Worm (Caenorhabditis elegans): Measurements from ENCODE around the gene trxr-2.

trxr-2 gene

DNA sequence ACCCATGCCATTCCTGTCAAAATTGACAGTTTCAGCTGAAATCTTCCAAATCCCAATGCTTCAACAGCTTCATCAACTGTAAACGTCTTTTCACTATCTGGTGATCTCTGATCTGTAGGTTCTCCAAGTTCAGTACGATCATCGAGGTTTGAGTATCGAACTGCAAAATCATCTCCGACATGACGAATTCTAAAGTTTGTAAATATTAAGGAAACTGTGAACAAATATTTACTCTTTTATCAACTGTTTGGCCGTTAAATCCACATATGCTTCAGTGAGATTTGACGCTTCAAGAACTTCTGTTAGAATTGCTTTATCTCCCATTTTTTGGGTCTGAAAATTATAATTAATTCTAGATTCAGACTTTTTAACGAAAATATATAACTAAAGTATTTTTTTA, 28.4 kb upstream of the trxr-2 start, which contains the start of gene svop-1:
svop-1 (minus strand) TSS at position 339 of the 400 bp plus-strand sequence.
- no peak for TF ChIP-seq ahr-1 (tag; optimal IDR thresholded peaks at IDR 0.05)
- TF ChIP-seq ceh-18 (tag; optimal IDR thresholded peaks at IDR 0.05) = no peak
- no peak for TF ChIP-seq ceh-6 (GFP tag; optimal IDR thresholded peaks at IDR 0.05)
- TF ChIP-seq ceh-9 (tag; optimal IDR thresholded peaks at IDR 0.05) = no peak
- no peak for TF ChIP-seq ama-1 (optimal IDR thresholded peaks at IDR 0.05)
- no peak for TF ChIP-seq zip-5 (tag; optimal IDR thresholded peaks at IDR 0.05)
- TF ChIP-seq K09A11.1 (tag; optimal IDR thresholded peaks at IDR 0.05; ENCODE audit: insufficient read depth) = no peak
- no peak for TF ChIP-seq nhr-232 (tag; optimal IDR thresholded peaks at IDR 0.05)
- no peak for TF ChIP-seq ets-4 (tag; optimal IDR thresholded peaks at IDR 0.05)
- TF ChIP-seq elt-4 (tag; optimal IDR thresholded peaks at IDR 0.05) = no peak
- no peak for TF ChIP-seq pros-1 (tag; optimal IDR thresholded peaks at IDR 0.05)
- TF ChIP-seq elt-2 (tag; optimal IDR thresholded peaks at IDR 0.05) = no peak
- TF ChIP-seq che-1 (tag; optimal IDR thresholded peaks at IDR 0.05) = no peak
- no peak for TF ChIP-seq nfya-1 (tag; optimal IDR thresholded peaks at IDR 0.05)
- no peak for TF ChIP-seq ceh-34 (tag; optimal IDR thresholded peaks at IDR 0.05)

DNA sequence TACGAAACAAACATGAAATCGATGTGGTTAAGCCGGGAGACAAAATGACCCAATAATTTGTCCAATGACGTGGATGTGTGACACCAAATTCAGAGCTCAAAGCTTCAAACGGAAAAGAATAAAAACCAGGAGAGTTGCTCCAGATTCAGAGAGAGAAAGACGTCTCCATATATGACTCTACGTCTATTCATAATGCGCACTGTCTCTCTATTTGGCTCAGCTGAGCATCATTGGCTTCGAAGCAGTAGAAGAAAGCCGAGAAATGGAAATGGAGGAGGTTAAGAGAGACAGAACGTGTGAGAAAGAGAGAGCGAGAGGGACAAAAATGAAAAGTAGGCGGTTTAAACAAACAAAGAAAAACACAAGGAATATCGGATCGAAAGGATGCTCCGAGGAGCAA, 27.3 kb upstream of the trxr-2 start:
- TF ChIP-seq nfya-1 (tag; optimal IDR thresholded peaks at IDR 0.05) (peak; percentile 1), ceh-30 (tag; optimal IDR thresholded peaks at IDR 0.05) (no peak), pha-2 (tag; optimal IDR thresholded peaks at IDR 0.05) (no peak), ceh-34 (tag; optimal IDR thresholded peaks at IDR 0.05) (peak; percentile 2), lim-6 (tag; optimal IDR thresholded peaks at IDR 0.05) (no peak), ceh-31 (tag; optimal IDR thresholded peaks at IDR 0.05) (peak; percentile 30), unc-3 (GFP tag; conservative IDR thresholded peaks at IDR 0.05) (no peak), unc-3 (tag; optimal IDR thresholded peaks at IDR 0.05) (no peak), nhr-11 (tag; optimal IDR thresholded peaks at IDR 0.05) (no peak), ceh-9 (tag; optimal IDR thresholded peaks at IDR 0.05) (no peak), ceh-2 (tag; optimal IDR thresholded peaks at IDR 0.05) (peak; percentile 8), hlh-6 (tag; optimal IDR thresholded peaks at IDR 0.05) (no peak), F13H6.1 (tag; optimal IDR thresholded peaks at IDR 0.05) (no peak), ceh-18 (tag; optimal IDR thresholded peaks at IDR 0.05) (peak; percentile 10), Y22D7AL.16 (tag; optimal IDR thresholded peaks at IDR 0.05) (no peak), tbx-2 (tag; optimal IDR thresholded peaks at IDR 0.05) (peak; percentile 34), ceh-6 (GFP tag; optimal IDR thresholded peaks at IDR 0.05) (no peak), fkh-10 (GFP tag; optimal IDR thresholded peaks at IDR 0.05) (no peak), ceh-19 (GFP tag; optimal IDR thresholded peaks at IDR 0.05) (peak; percentile 54), unc-42 (tag; optimal IDR thresholded peaks at IDR 0.05) (peak; percentile 26), dmd-4 (tag; optimal IDR thresholded peaks at IDR 0.05; ENCODE audit: borderline replicate concordance) (no peak), ceh-45 (GFP tag; IDR thresholded peaks at IDR 0.05) (no peak), sox-4 (tag; optimal IDR thresholded peaks at IDR 0.05) (no peak), tbx-7 (tag; optimal IDR thresholded peaks at IDR 0.05) (no peak)

DNA sequence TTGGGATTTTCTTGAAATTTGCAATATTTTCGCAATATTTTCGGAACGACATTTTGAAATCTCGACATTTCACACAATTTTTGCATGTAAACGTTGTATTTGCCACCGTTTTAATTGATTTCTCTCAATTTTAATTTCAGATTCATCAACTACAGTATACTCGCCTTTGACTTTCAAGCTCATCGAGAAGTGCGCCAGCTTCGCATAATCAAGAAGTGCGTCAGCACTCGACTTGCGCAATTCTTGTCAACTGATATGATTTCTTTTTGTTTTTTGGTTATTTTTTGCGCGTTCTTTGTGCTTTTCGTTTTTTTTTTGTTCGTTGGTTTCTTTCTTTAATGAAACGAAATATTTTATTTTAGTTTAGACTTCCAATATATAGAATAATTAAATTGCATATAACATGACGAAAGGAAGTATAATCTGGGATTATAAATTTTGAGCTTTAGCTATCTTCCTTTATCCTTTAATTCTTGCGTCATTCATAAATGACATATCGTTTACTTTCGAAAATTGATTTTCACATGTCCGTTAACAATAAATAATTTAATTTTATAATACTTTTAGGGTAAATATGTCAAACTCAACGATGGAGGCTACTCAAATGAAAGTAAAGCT, 26.3 kb upstream of the trxr-2 start, which contains the start of gene famh-136:
famh-136 (plus strand) TSS at position 568 of the 618 bp plus-strand sequence.
- 0 out of 2 replicates have a peak, but pooled peaks have one; percentile 31 for TF ChIP-seq ceh-45 (GFP tag; IDR thresholded peaks at IDR 0.05)
- no peak for TF ChIP-seq pag-3 (tag; optimal IDR thresholded peaks at IDR 0.05; ENCODE audit: borderline replicate concordance)
- no peak for TF ChIP-seq rnt-1 (tag; optimal IDR thresholded peaks at IDR 0.05)
- TF ChIP-seq pros-1 (tag; optimal IDR thresholded peaks at IDR 0.05) = no peak
- TF ChIP-seq mec-3 (tag; optimal IDR thresholded peaks at IDR 0.05; ENCODE audit: borderline replicate concordance) = no peak
- TF ChIP-seq sdc-2 (tag; optimal IDR thresholded peaks at IDR 0.05) = peak; percentile 17
- TF ChIP-seq unc-3 (GFP tag; conservative IDR thresholded peaks at IDR 0.05) = 0 out of 2 replicates have a peak, but pooled peaks have one; percentile 31
- TF ChIP-seq unc-3 (tag; optimal IDR thresholded peaks at IDR 0.05) = no peak
- peak; percentile 29 for TF ChIP-seq ceh-18 (tag; optimal IDR thresholded peaks at IDR 0.05)
- TF ChIP-seq T23F11.4 (GFP tag; optimal IDR thresholded peaks at IDR 0.05) = no peak
- no peak for TF ChIP-seq ref-2 (tag; optimal IDR thresholded peaks at IDR 0.05)
- no peak for TF ChIP-seq ets-4 (tag; optimal IDR thresholded peaks at IDR 0.05)
- peak; percentile 39 for TF ChIP-seq ahr-1 (tag; optimal IDR thresholded peaks at IDR 0.05)
- no peak for TF ChIP-seq dmd-4 (tag; optimal IDR thresholded peaks at IDR 0.05; ENCODE audit: borderline replicate concordance)
- no peak for TF ChIP-seq lim-6 (tag; optimal IDR thresholded peaks at IDR 0.05)
- peak; percentile 59 for TF ChIP-seq nfya-1 (tag; optimal IDR thresholded peaks at IDR 0.05)
- TF ChIP-seq ceh-2 (tag; optimal IDR thresholded peaks at IDR 0.05) = no peak
- peak; percentile 44 for TF ChIP-seq unc-55 (GFP tag; optimal IDR thresholded peaks at IDR 0.05)
- TF ChIP-seq sox-4 (tag; optimal IDR thresholded peaks at IDR 0.05) = peak; percentile 57
- TF ChIP-seq ceh-48 (tag; optimal IDR thresholded peaks at IDR 0.05) = peak; percentile 17
- TF ChIP-seq che-1 (tag; optimal IDR thresholded peaks at IDR 0.05) = no peak
- TF ChIP-seq nhr-11 (tag; optimal IDR thresholded peaks at IDR 0.05) = no peak
- no peak for TF ChIP-seq hlh-15 (tag; optimal IDR thresholded peaks at IDR 0.05)
- TF ChIP-seq syd-9 (tag; optimal IDR thresholded peaks at IDR 0.05) = no peak
- TF ChIP-seq unc-42 (tag; optimal IDR thresholded peaks at IDR 0.05) = peak; percentile 65
- TF ChIP-seq K02D7.2 (tag; optimal IDR thresholded peaks at IDR 0.05) = peak; percentile 9
- TF ChIP-seq nhr-232 (tag; optimal IDR thresholded peaks at IDR 0.05) = peak; percentile 39
- TF ChIP-seq ceh-30 (tag; optimal IDR thresholded peaks at IDR 0.05) = no peak
- TF ChIP-seq ceh-31 (tag; optimal IDR thresholded peaks at IDR 0.05) = peak; percentile 20
- no peak for TF ChIP-seq ceh-6 (GFP tag; optimal IDR thresholded peaks at IDR 0.05)
- TF ChIP-seq Y22D7AL.16 (tag; optimal IDR thresholded peaks at IDR 0.05) = no peak
